Worm (Caenorhabditis elegans): ENCODE measurements around the gene F58F9.4.
A peak's percentile ranks its signal among the peaks of the same experiment; 100 is the strongest.

The F58F9.4 gene

DNA sequence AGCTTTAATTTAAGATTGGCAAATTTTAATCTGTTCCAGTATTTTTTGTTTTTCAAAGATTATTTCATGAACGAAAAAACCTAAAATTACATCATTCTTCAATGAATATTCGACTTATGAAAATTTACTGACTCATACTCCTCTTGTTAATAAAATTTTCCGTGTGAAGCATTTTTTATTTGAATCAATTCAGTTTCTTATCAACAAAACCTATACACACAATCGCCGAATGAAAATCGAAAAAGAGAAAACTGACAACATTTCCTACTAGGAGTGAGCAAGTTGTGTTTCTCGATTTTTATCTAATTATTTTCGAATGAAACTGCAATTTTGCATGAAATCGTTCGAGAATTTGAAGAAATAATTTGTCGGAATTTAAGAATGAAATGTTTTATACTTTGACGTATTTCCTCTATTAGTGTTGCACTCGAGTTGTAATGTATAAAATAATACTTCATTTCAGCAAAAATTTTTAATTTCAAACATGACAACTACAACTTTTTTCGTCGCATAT, at the start of gene F58F9.4:
TSS of gene F58F9.4 (plus strand) at position 464 of the 514 bp plus-strand sequence.
- TF ChIP-seq fos-1 (tag; optimal IDR thresholded peaks at IDR 0.05) (peak; percentile 93), nhr-12 (tag; optimal IDR thresholded peaks at IDR 0.05) (no peak), nhr-77 (tag; optimal IDR thresholded peaks at IDR 0.05) (no peak), peb-1 (tag; optimal IDR thresholded peaks at IDR 0.05) (no peak), ceh-16 (tag; optimal IDR thresholded peaks at IDR 0.05) (no peak), blmp-1 (tag; optimal IDR thresholded peaks at IDR 0.05; ENCODE audit: insufficient read depth) (no peak)

- TF ChIP-seq peb-1 (tag; optimal IDR thresholded peaks at IDR 0.05) = no peak
- TF ChIP-seq ztf-11 (tag; optimal IDR thresholded peaks at IDR 0.05) = no peak
Observed at ce11 chrIV:6183757-6184156, 47.1 kb upstream of the F58F9.4 start, which contains the start of gene unc-77. Gene unc-77 (minus strand): TSS chrIV:6183857.

DNA sequence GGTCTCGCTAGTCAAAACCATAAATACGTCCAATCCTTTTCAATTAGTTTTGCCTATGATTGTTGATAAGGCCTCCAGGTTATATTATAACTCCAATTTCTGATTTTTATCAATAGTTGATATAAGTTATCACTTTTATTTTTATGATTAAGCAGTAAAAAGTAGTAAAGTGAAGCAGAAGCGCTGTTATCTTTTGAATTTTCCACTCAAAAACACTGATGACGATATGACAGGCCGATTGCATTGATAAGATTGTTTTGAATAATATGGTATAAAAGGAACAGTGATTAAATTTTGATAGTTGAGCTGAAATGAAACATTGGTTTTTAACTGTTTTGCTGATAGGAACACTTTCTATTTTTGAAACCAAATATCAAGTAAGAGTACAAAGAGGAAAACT, 45.2 kb upstream of the F58F9.4 start, which contains the start of gene asp-9:
TSS of gene asp-9 (plus strand) at position 312 of the 400 bp plus-strand sequence.
- TF ChIP-seq ama-1 (optimal IDR thresholded peaks at IDR 0.05) (no peak), nhr-237 (tag; optimal IDR thresholded peaks at IDR 0.05) (no peak), sma-3 (GFP tag; optimal IDR thresholded peaks at IDR 0.05) (no peak), unc-55 (GFP tag; optimal IDR thresholded peaks at IDR 0.05) (no peak), unc-62 (GFP tag; optimal IDR thresholded peaks at IDR 0.05) (no peak), ztf-11 (tag; optimal IDR thresholded peaks at IDR 0.05) (no peak), elt-1 (tag; optimal IDR thresholded peaks at IDR 0.05) (no peak), fos-1 (tag; optimal IDR thresholded peaks at IDR 0.05) (peak; percentile 48), dmd-4 (tag; optimal IDR thresholded peaks at IDR 0.05) (no peak)

DNA sequence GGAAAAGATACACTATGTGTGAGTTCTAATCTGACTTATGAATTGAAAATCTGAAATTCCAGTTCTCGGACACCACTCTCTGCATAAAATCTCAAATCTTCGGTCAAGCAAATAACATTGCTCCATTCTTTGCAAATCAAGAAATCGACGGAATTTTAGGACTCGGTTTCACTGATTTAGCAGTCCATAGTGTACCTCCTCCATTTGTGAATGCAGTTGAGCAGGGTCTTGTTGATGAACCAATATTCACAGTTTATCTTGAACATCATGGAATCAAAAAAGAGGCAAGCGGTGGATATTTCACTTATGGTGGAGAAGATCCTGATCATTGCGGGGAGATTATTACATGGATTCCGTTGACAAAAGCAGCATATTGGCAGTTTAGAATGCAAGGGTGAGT, 43.7 kb upstream of the F58F9.4 start:
- TF ChIP-seq peb-1 (tag; optimal IDR thresholded peaks at IDR 0.05) = no peak
- TF ChIP-seq R02D3.7 (tag; optimal IDR thresholded peaks at IDR 0.05) = no peak
- no peak for TF ChIP-seq Y55F3AM.14 (GFP tag; optimal IDR thresholded peaks at IDR 0.05)
- TF ChIP-seq alr-1 (tag; optimal IDR thresholded peaks at IDR 0.05) = no peak
- no peak for TF ChIP-seq ama-1 (optimal IDR thresholded peaks at IDR 0.05)
- no peak for TF ChIP-seq blmp-1 (tag; optimal IDR thresholded peaks at IDR 0.05; ENCODE audit: insufficient read depth)
- no peak for TF ChIP-seq unc-39 (tag; optimal IDR thresholded peaks at IDR 0.05)
- no peak for TF ChIP-seq ztf-4 (tag; optimal IDR thresholded peaks at IDR 0.05)

ce11 chrIV:6200249-6200648, 30.6 kb upstream of the F58F9.4 start:
- TF ChIP-seq nhr-129 (tag; optimal IDR thresholded peaks at IDR 0.05) = no peak

- TF ChIP-seq mbf-1 (tag; optimal IDR thresholded peaks at IDR 0.05) (no peak), nhr-11 (tag; optimal IDR thresholded peaks at IDR 0.05) (no peak), nhr-23 (tag; optimal IDR thresholded peaks at IDR 0.05) (no peak), aly-2 (tag; optimal IDR thresholded peaks at IDR 0.05) (no peak), F13H6.1 (tag; optimal IDR thresholded peaks at IDR 0.05) (no peak), nhr-129 (tag; optimal IDR thresholded peaks at IDR 0.05) (no peak), nhr-6 (tag; optimal IDR thresholded peaks at IDR 0.05) (no peak), ztf-1 (GFP tag; conservative IDR thresholded peaks at IDR 0.05) (no peak), unc-62 (GFP tag; optimal IDR thresholded peaks at IDR 0.05) (no peak), nhr-12 (tag; optimal IDR thresholded peaks at IDR 0.05) (no peak), crh-2 (tag; optimal IDR thresholded peaks at IDR 0.05) (no peak), zag-1 (tag; optimal IDR thresholded peaks at IDR 0.05) (no peak), lin-13 (GFP tag; optimal IDR thresholded peaks at IDR 0.05) (no peak), sem-4 (tag; optimal IDR thresholded peaks at IDR 0.05) (no peak), ztf-11 (tag; optimal IDR thresholded peaks at IDR 0.05) (no peak), nhr-77 (tag; optimal IDR thresholded peaks at IDR 0.05) (no peak)
Observed at ce11 chrIV:6201769-6202168, 29.1 kb upstream of the F58F9.4 start, which contains the start of gene tkr-2. Gene tkr-2 (plus strand): TSS chrIV:6202069.

DNA sequence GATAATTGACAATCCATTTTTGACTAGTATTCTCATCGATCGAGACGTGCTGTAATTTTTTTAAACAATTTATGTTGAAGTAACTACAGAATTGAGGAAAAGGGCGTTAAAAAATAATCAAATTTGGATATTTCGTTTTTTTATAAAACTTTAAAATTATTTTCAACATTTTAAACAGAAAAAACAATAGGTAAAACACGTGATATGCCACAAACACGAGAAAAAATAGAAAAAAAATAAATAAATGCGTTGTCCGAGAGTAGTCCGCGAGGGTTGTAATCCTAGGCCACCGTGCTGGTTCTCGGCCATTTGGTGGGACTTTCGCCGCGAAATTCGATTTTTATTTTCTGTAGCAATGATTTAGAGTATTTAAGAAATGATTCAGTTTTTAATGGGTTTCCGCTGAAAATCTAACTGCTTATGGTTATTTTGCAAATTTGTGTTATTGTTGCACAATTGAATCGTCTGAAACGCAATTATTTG, 24.5 kb upstream of the F58F9.4 start, which contains the start of gene C49A9.10:
TSS of gene C49A9.10 (minus strand) at position 51 of the 483 bp plus-strand sequence.
- TF ChIP-seq crh-2 (tag; optimal IDR thresholded peaks at IDR 0.05) = peak; percentile 72
- TF ChIP-seq ceh-82 (tag; optimal IDR thresholded peaks at IDR 0.05) = no peak
- peak; percentile 67 for TF ChIP-seq R02D3.7 (tag; optimal IDR thresholded peaks at IDR 0.05)
- TF ChIP-seq ceh-16 (tag; optimal IDR thresholded peaks at IDR 0.05) = no peak
- TF ChIP-seq peb-1 (tag; optimal IDR thresholded peaks at IDR 0.05) = no peak
- TF ChIP-seq nhr-21 (tag; optimal IDR thresholded peaks at IDR 0.05) = peak; percentile 69
- TF ChIP-seq lin-13 (GFP tag; optimal IDR thresholded peaks at IDR 0.05) = peak; percentile 79
- no peak for TF ChIP-seq alr-1 (tag; optimal IDR thresholded peaks at IDR 0.05)
- peak; percentile 81 for TF ChIP-seq mab-5 (tag; optimal IDR thresholded peaks at IDR 0.05)
- TF ChIP-seq unc-39 (tag; optimal IDR thresholded peaks at IDR 0.05) = no peak
- TF ChIP-seq egl-27 (tag; optimal IDR thresholded peaks at IDR 0.05) = no peak
- TF ChIP-seq lin-11 (tag; optimal IDR thresholded peaks at IDR 0.05) = peak; percentile 62
- no peak for TF ChIP-seq ztf-1 (GFP tag; conservative IDR thresholded peaks at IDR 0.05)
- no peak for TF ChIP-seq elt-3 (tag; optimal IDR thresholded peaks at IDR 0.05)
- TF ChIP-seq ZK546.5 (tag; optimal IDR thresholded peaks at IDR 0.05) = no peak
- peak; percentile 93 for TF ChIP-seq unc-55 (GFP tag; optimal IDR thresholded peaks at IDR 0.05)
- TF ChIP-seq C34F6.9 (tag; optimal IDR thresholded peaks at IDR 0.05) = peak; percentile 87
- peak; percentile 93 for TF ChIP-seq sma-3 (GFP tag; optimal IDR thresholded peaks at IDR 0.05)
- no peak for TF ChIP-seq nhr-11 (tag; optimal IDR thresholded peaks at IDR 0.05)
- TF ChIP-seq blmp-1 (tag; optimal IDR thresholded peaks at IDR 0.05; ENCODE audit: insufficient read depth) = peak; percentile 22
- TF ChIP-seq nhr-10 (tag; optimal IDR thresholded peaks at IDR 0.05) = peak; percentile 14
- TF ChIP-seq F13H6.1 (tag; optimal IDR thresholded peaks at IDR 0.05) = peak; percentile 90
- no peak for TF ChIP-seq ztf-11 (tag; optimal IDR thresholded peaks at IDR 0.05)

Measured in whole organism, L2 larva.